Fruit fly (Drosophila melanogaster) whole organism, embryonic: ENCODE data around the gene CG43815.
A peak's percentile ranks its signal among the peaks of the same experiment; 100 is the strongest.

Source experiments
- Asciz ChIP-seq: fragments of 200-800 bp; sonication (Bioruptor generic); optimal IDR thresholded peaks from 2 replicates; lab custom pipeline; 2017; ENCODE audit warnings: missing biosample characterization, mild to moderate bottlenecking, missing genetic modification characterization, missing genetic modification reagents
- Atf3 ChIP-seq: fragments of 200-800 bp; sonication (Bioruptor generic); optimal IDR thresholded peaks from 3 replicates; lab custom pipeline; 2016; ENCODE audit warnings: missing biosample characterization, missing genetic modification characterization
- Awh ChIP-seq: fragments of 200-800 bp; sonication (Bioruptor generic); IDR thresholded peaks from 2 replicates; pipeline ENCODE4, ENCODE4 v1.3.6; 2022; ENCODE audit warnings: missing biosample characterization, missing genetic modification characterization
- CG11723 ChIP-seq: fragments of 200-800 bp; sonication (Bioruptor generic); optimal IDR thresholded peaks from 2 replicates; lab custom pipeline; 2017; ENCODE audit warnings: missing biosample characterization, mild to moderate bottlenecking, missing genetic modification characterization
- CG12236 ChIP-seq: fragments of 200-800 bp; sonication (Bioruptor generic); optimal IDR thresholded peaks from 2 replicates; lab custom pipeline; 2016; ENCODE audit warnings: missing biosample characterization, missing genetic modification characterization
- CG15479 ChIP-seq: fragments of 200-800 bp; sonication (Bioruptor generic); optimal IDR thresholded peaks from 3 replicates; lab custom pipeline; 2019; ENCODE audit warnings: missing biosample characterization, mild to moderate bottlenecking, missing genetic modification characterization, moderate library complexity
- CG15514 ChIP-seq: fragments of 200-800 bp; sonication (Bioruptor generic); optimal IDR thresholded peaks from 3 replicates; lab custom pipeline; 2017; ENCODE audit warnings: missing biosample characterization, missing genetic modification characterization, mild to moderate bottlenecking, moderate library complexity, missing genetic modification reagents
- CG17186 ChIP-seq: fragments of 200-800 bp; sonication (Bioruptor generic); optimal IDR thresholded peaks from 3 replicates; lab custom pipeline; 2017; ENCODE audit warnings: missing biosample characterization, missing genetic modification reagents, missing genetic modification characterization
- CG1792 ChIP-seq: fragments of 200-800 bp; sonication (Bioruptor generic); optimal IDR thresholded peaks from 2 replicates; lab custom pipeline; 2016; ENCODE audit warnings: missing biosample characterization, missing genetic modification characterization
- CG2129 ChIP-seq: fragments of 200-800 bp; sonication (Bioruptor generic); IDR thresholded peaks from 2 replicates; pipeline ENCODE4 v1.3.6; 2022; ENCODE audit warnings: missing biosample characterization, missing genetic modification characterization; ENCODE audit not compliant: partially characterized antibody
- CG30431 ChIP-seq: fragments of 200-800 bp; sonication (Bioruptor generic); optimal IDR thresholded peaks from 2 replicates; lab custom pipeline; 2017; ENCODE audit warnings: missing biosample characterization, missing genetic modification characterization
- CG32767 ChIP-seq: fragments of 200-800 bp; sonication (Bioruptor generic); IDR thresholded peaks from 2 replicates; pipeline ENCODE4 v1.3.6; 2022; ENCODE audit warnings: missing biosample characterization, missing genetic modification characterization
- CG3281 ChIP-seq: fragments of 200-800 bp; sonication (Bioruptor generic); optimal IDR thresholded peaks from 3 replicates; lab custom pipeline; 2017; ENCODE audit warnings: missing biosample characterization, mild to moderate bottlenecking, missing genetic modification characterization
- CG5245 ChIP-seq: fragments of 200-800 bp; sonication (Bioruptor generic); optimal IDR thresholded peaks from 3 replicates; lab custom pipeline; 2016; ENCODE audit warnings: missing biosample characterization, missing genetic modification characterization
- CG6175 ChIP-seq: fragments of 200-800 bp; sonication (Bioruptor generic); IDR thresholded peaks from 3 replicates; pipeline ENCODE4 v1.3.6; 2022; ENCODE audit warnings: missing biosample characterization, missing genetic modification characterization
- CG7839 ChIP-seq: fragments of 200-800 bp; sonication (Bioruptor generic); optimal IDR thresholded peaks from 3 replicates; lab custom pipeline; 2018; ENCODE audit warnings: missing biosample characterization, mild to moderate bottlenecking, missing genetic modification characterization, moderate library complexity
- CG8281 ChIP-seq: fragments of 200-800 bp; sonication (Bioruptor generic); optimal IDR thresholded peaks from 2 replicates; lab custom pipeline; 2018; ENCODE audit warnings: missing biosample characterization, mild to moderate bottlenecking, missing genetic modification characterization, moderate library complexity
- D19A ChIP-seq: fragments of 200-800 bp; optimal IDR thresholded peaks from 3 replicates; lab custom pipeline; 2019; ENCODE audit warnings: missing biosample characterization, mild to moderate bottlenecking, missing genetic modification characterization, moderate library complexity
- Dbx ChIP-seq: fragments of 200-800 bp; sonication (Bioruptor generic); IDR thresholded peaks from 3 replicates; pipeline ENCODE4 v1.3.6; 2022; ENCODE audit warnings: missing biosample characterization, missing genetic modification characterization
- Drgx ChIP-seq: fragments of 200-800 bp; sonication (Bioruptor generic); IDR thresholded peaks from 2 replicates; pipeline ENCODE4 v1.3.6; 2022; ENCODE audit warnings: missing biosample characterization, missing genetic modification characterization
- ERR ChIP-seq: fragments of 200-800 bp; sonication (Bioruptor generic); optimal IDR thresholded peaks from 2 replicates; lab custom pipeline; 2016; ENCODE audit warnings: missing biosample characterization, missing genetic modification characterization
- Ets97D ChIP-seq: fragments of 200-800 bp; sonication (Bioruptor generic); optimal IDR thresholded peaks from 3 replicates; lab custom pipeline; 2016; ENCODE audit warnings: missing biosample characterization, missing genetic modification characterization
- HmgD ChIP-seq: fragments of 200-800 bp; sonication (Bioruptor generic); optimal IDR thresholded peaks from 3 replicates; lab custom pipeline; 2016; ENCODE audit warnings: missing biosample characterization, missing genetic modification characterization
- Hmx ChIP-seq: fragments of 200-800 bp; sonication (Bioruptor generic); optimal IDR thresholded peaks from 2 replicates; lab custom pipeline; 2016; ENCODE audit warnings: missing biosample characterization, missing genetic modification characterization
- Mrtf ChIP-seq: fragments of 200-800 bp; sonication (Bioruptor generic); IDR thresholded peaks from 3 replicates; pipeline ENCODE4 v1.3.6; 2022; ENCODE audit warnings: missing biosample characterization, missing genetic modification characterization
- Nf-YA ChIP-seq: fragments of 200-800 bp; sonication (Bioruptor generic); IDR thresholded peaks from 2 replicates; pipeline ENCODE4 v1.3.6; 2022; ENCODE audit warnings: missing biosample characterization, missing genetic modification characterization
- Side ChIP-seq: fragments of 200-800 bp; sonication (Bioruptor generic); optimal IDR thresholded peaks from 2 replicates; lab custom pipeline; 2016; ENCODE audit warnings: missing biosample characterization, missing genetic modification characterization
- Taf1 ChIP-seq: fragments of 200-800 bp; sonication (Bioruptor generic); IDR thresholded peaks from 2 replicates; pipeline ENCODE4 v1.3.6; 2022; ENCODE audit warnings: missing biosample characterization, missing genetic modification characterization
- al ChIP-seq: fragments of 200-800 bp; sonication (Bioruptor generic); IDR thresholded peaks from 2 replicates; pipeline ENCODE4 v1.3.6; 2022; ENCODE audit warnings: missing biosample characterization, missing genetic modification characterization
- bab2 ChIP-seq: fragments of 200-800 bp; sonication (Bioruptor generic); optimal IDR thresholded peaks from 2 replicates; lab custom pipeline; 2016; ENCODE audit warnings: missing biosample characterization, missing genetic modification characterization
- btn ChIP-seq: fragments of 200-800 bp; sonication (Bioruptor generic); optimal IDR thresholded peaks from 2 replicates; lab custom pipeline; 2016; ENCODE audit warnings: missing biosample characterization, missing genetic modification characterization
- dpn ChIP-seq, 2 experiments: fragments of 200-800 bp; sonication (Bioruptor generic); optimal IDR thresholded peaks; 3 replicates each; lab custom pipeline; 2016; ENCODE audit warnings: missing biosample characterization in 2 of 2, missing genetic modification characterization in 2 of 2
- gcm ChIP-seq: fragments of 200-800 bp; sonication (Bioruptor generic); optimal IDR thresholded peaks from 2 replicates; lab custom pipeline; 2019; ENCODE audit warnings: missing biosample characterization, mild to moderate bottlenecking, missing genetic modification characterization, moderate library complexity
- gem ChIP-seq: fragments of 200-800 bp; sonication (Bioruptor generic); optimal IDR thresholded peaks from 2 replicates; lab custom pipeline; 2019; ENCODE audit warnings: missing biosample characterization, mild to moderate bottlenecking, missing genetic modification characterization, moderate library complexity
- hb ChIP-seq: fragments of 200-800 bp; sonication (Bioruptor generic); IDR thresholded peaks from 3 replicates; pipeline ENCODE4 v1.3.6; 2022; ENCODE audit warnings: missing biosample characterization, missing genetic modification characterization; ENCODE audit not compliant: partially characterized antibody
- nerfin-1 ChIP-seq: fragments of 200-800 bp; sonication (Bioruptor generic); optimal IDR thresholded peaks from 3 replicates; lab custom pipeline; 2019; ENCODE audit warnings: missing biosample characterization, mild to moderate bottlenecking, missing genetic modification characterization, moderate library complexity
- nmo ChIP-seq: fragments of 200-800 bp; sonication (Bioruptor generic); optimal IDR thresholded peaks from 2 replicates; lab custom pipeline; 2018; ENCODE audit warnings: missing biosample characterization, mild to moderate bottlenecking, missing genetic modification characterization, moderate library complexity
- nom ChIP-seq: fragments of 200-800 bp; sonication (Bioruptor generic); optimal IDR thresholded peaks from 2 replicates; lab custom pipeline; 2017; ENCODE audit warnings: missing biosample characterization, missing genetic modification characterization, mild to moderate bottlenecking, moderate library complexity, missing genetic modification reagents
- pan ChIP-seq, 4 experiments: fragments of >200 bp in 3 of 4; fragments of 200-800 bp in 1 of 4; sonication (Bioruptor generic) in 1 of 4; optimal IDR thresholded peaks in 3 of 4; IDR thresholded peaks in 1 of 4; 2 replicates each; pipeline versions ENCODE4 v1.3.6 to Lab custom; 2017 to 2022; ENCODE audit warnings: missing biosample characterization in 2 of 4, missing genetic modification characterization in 2 of 4, mixed read lengths in 1 of 4
- pb ChIP-seq: fragments of 200-800 bp; sonication (Bioruptor generic); optimal IDR thresholded peaks from 3 replicates; lab custom pipeline; 2016; ENCODE audit warnings: missing biosample characterization, missing genetic modification characterization
- pho ChIP-seq: fragments of 200-800 bp; sonication (Bioruptor generic); optimal IDR thresholded peaks from 2 replicates; lab custom pipeline; 2016; ENCODE audit warnings: missing biosample characterization, missing genetic modification characterization
- ranshi ChIP-seq: fragments of 200-800 bp; sonication (Bioruptor generic); IDR thresholded peaks from 2 replicates; pipeline ENCODE4 v1.3.6; 2022; ENCODE audit warnings: missing biosample characterization, missing genetic modification characterization
- repo ChIP-seq: fragments of 200-800 bp; sonication (Bioruptor generic); optimal IDR thresholded peaks from 2 replicates; lab custom pipeline; 2016; ENCODE audit warnings: missing biosample characterization, missing genetic modification characterization
- sna ChIP-seq: fragments of 200-800 bp; sonication (Bioruptor generic); IDR thresholded peaks from 2 replicates; pipeline ENCODE4 v1.3.6; 2022; ENCODE audit warnings: missing biosample characterization, missing genetic modification characterization; ENCODE audit not compliant: partially characterized antibody
- sob ChIP-seq: fragments of 200-800 bp; sonication (Bioruptor generic); IDR thresholded peaks from 2 replicates; pipeline ENCODE4 v1.3.6; 2022; ENCODE audit warnings: missing biosample characterization, missing genetic modification characterization
- stc ChIP-seq: fragments of 200-800 bp; sonication (Bioruptor generic); IDR thresholded peaks from 2 replicates; pipeline ENCODE4 v1.3.6; 2022; ENCODE audit warnings: missing biosample characterization, missing genetic modification characterization
- toy ChIP-seq: fragments of 200-800 bp; sonication (Bioruptor generic); IDR thresholded peaks from 2 replicates; pipeline ENCODE4 v1.3.6; 2022; ENCODE audit warnings: missing biosample characterization, missing genetic modification characterization
- tup ChIP-seq: fragments of 200-800 bp; sonication (Bioruptor generic); optimal IDR thresholded peaks from 2 replicates; lab custom pipeline; 2016; ENCODE audit warnings: missing biosample characterization, mild to moderate bottlenecking, missing genetic modification characterization, moderate library complexity
- twi ChIP-seq: fragments of 200-800 bp; optimal IDR thresholded peaks from 2 replicates; lab custom pipeline; 2019; ENCODE audit warnings: missing biosample characterization, mild to moderate bottlenecking, missing genetic modification characterization, moderate library complexity
- zfh2 ChIP-seq: fragments of 200-800 bp; sonication (Bioruptor generic); optimal IDR thresholded peaks from 2 replicates; lab custom pipeline; 2016; ENCODE audit warnings: missing biosample characterization, missing genetic modification characterization

Gene CG43815

dm6 chr2L:3580668-3581172 is 4.7 kb downstream of the CG43815 start, which contains the start of gene sob (continued):
- TF ChIP-seq pan (optimal IDR thresholded peaks at IDR 0.05; lab: Kevin White, UChicago) (no peak), pan (GFP tag; optimal IDR thresholded peaks at IDR 0.05 in 1 of 2, IDR thresholded peaks at IDR 0.05 in 1 of 2) (no peak), sob (GFP tag; lab: Robert Waterston, UW) (peak; percentile 67; the same call in 1 of the 2 replicates), nmo (no peak), zfh2 (GFP tag; lab: Kevin White, UChicago) (no peak), stc (GFP tag; lab: Robert Waterston, UW) (peak; percentile 38; the same call in 1 of the 2 replicates), Side (GFP tag; lab: Kevin White, UChicago) (no peak), sna (GFP tag; lab: Robert Waterston, UW) (peak; percentile 64), gem (no peak), CG1792 (GFP tag; lab: Kevin White, UChicago) (no peak), toy (GFP tag; lab: Robert Waterston, UW) (no peak), Awh (GFP tag; lab: Robert Waterston, UW) (0 out of 2 replicates have a peak, but pooled peaks have one; percentile 42), pho (GFP tag; lab: Kevin White, UChicago) (no peak), pb (no peak), CG11723 (no peak), Asciz (GFP tag; lab: Kevin White, UChicago) (no peak), Hmx (GFP tag; lab: Kevin White, UChicago) (no peak), CG7839 (tag; lab: Kevin White, UChicago) (no peak), Ets97D (GFP tag; lab: Kevin White, UChicago) (no peak), D19A (tag; lab: Kevin White, UChicago) (no peak), Dbx (GFP tag; lab: Robert Waterston, UW) (peak; percentile 50; the same call in 1 of the 3 replicates), CG12236 (GFP tag; lab: Kevin White, UChicago) (no peak), Nf-YA (GFP tag; lab: Robert Waterston, UW) (peak; percentile 17; the same call in 1 of the 2 replicates), CG6175 (no peak), twi (tag; lab: Kevin White, UChicago) (no peak), CG32767 (GFP tag; lab: Robert Waterston, UW) (peak; percentile 17; the same call in 1 of the 2 replicates), CG8281 (tag; lab: Kevin White, UChicago) (no peak), nerfin-1 (tag; lab: Kevin White, UChicago) (no peak), CG30431 (GFP tag; lab: Kevin White, UChicago) (no peak), bab2 (GFP tag; lab: Kevin White, UChicago) (no peak), CG15479 (GFP tag; lab: Kevin White, UChicago) (no peak), dpn (GFP tag; optimal IDR thresholded peaks at IDR 0.05; lab: Kevin White, UChicago) (no peak), CG17186 (GFP tag; lab: Kevin White, UChicago) (no peak), ERR (GFP tag; lab: Kevin White, UChicago) (no peak), CG3281 (GFP tag; lab: Kevin White, UChicago) (peak; percentile 19), CG2129 (GFP tag; lab: Robert Waterston, UW) (peak; percentile 40; the same call in 1 of the 2 replicates), HmgD (GFP tag; lab: Kevin White, UChicago) (no peak), CG5245 (GFP tag; lab: Kevin White, UChicago) (no peak), gcm (GFP tag; lab: Kevin White, UChicago) (no peak), tup (GFP tag; lab: Kevin White, UChicago) (no peak), hb (no peak), Taf1 (GFP tag; lab: Robert Waterston, UW) (no peak), repo (GFP tag; lab: Kevin White, UChicago) (no peak), CG15514 (GFP tag; lab: Kevin White, UChicago) (no peak), nom (GFP tag; lab: Kevin White, UChicago) (peak; percentile 57), Atf3 (GFP tag; lab: Kevin White, UChicago) (no peak), al (no peak), ranshi (GFP tag; lab: Robert Waterston, UW) (0 out of 2 replicates have a peak, but pooled peaks have one; percentile 3), Drgx (GFP tag; lab: Robert Waterston, UW) (peak; percentile 45; the same call in 1 of the 2 replicates), btn (GFP tag; lab: Kevin White, UChicago) (no peak), Mrtf (GFP tag; lab: Robert Waterston, UW) (no peak)
